Worm (Caenorhabditis elegans) whole organism, L4 larva: ENCODE data around the gene R10E4.7.
A peak's percentile ranks its signal among the peaks of the same experiment; 100 is the strongest.

Experiments
- D1046.2 ChIP-seq: fragments of 200-800 bp; sonication (Bioruptor generic); IDR thresholded peaks from 2 replicates; pipeline ENCODE4 v1.3.6; 2022; ENCODE audit warnings: missing genetic modification characterization, missing compliant biosample characterization
- F26F4.8 ChIP-seq: fragments of 200-800 bp; sonication (Bioruptor generic); conservative IDR thresholded peaks from 2 replicates; pipeline ENCODE4 v1.3.6; 2022; ENCODE audit warnings: missing genetic modification characterization, missing compliant biosample characterization
- F37D6.2 ChIP-seq: sonication (generic microtip); optimal IDR thresholded peaks from 2 replicates; lab custom pipeline; 2016; ENCODE audit warnings: mild to moderate bottlenecking, missing genetic modification characterization, missing compliant biosample characterization
- R02D3.7 ChIP-seq: fragments of 150-350 bp; sonication (generic microtip); optimal IDR thresholded peaks from 3 replicates; lab custom pipeline; 2014; ENCODE audit warnings: missing biosample characterization, missing genetic modification characterization
- T20F7.1 ChIP-seq: fragments of 200-800 bp; sonication (Bioruptor generic); optimal IDR thresholded peaks from 2 replicates; lab custom pipeline; 2018; ENCODE audit warnings: mild to moderate bottlenecking, missing genetic modification characterization, missing compliant biosample characterization
- T26A8.4 ChIP-seq: fragments of 200-800 bp; sonication (Bioruptor generic); IDR thresholded peaks from 2 replicates; pipeline ENCODE4 v1.3.6; 2022; ENCODE audit warnings: missing genetic modification characterization, missing compliant biosample characterization
- Y5F2A.4 ChIP-seq: fragments of 200-800 bp; sonication (Bioruptor generic); optimal IDR thresholded peaks from 2 replicates; lab custom pipeline; 2018; ENCODE audit warnings: mild to moderate bottlenecking, missing genetic modification characterization, missing compliant biosample characterization
- Y75B8A.6 ChIP-seq: fragments of 200-800 bp; sonication (Bioruptor generic); IDR thresholded peaks from 2 replicates; pipeline ENCODE4 v1.3.6; 2022; ENCODE audit warnings: missing genetic modification reagents, missing genetic modification characterization, missing compliant biosample characterization
- aly-2 ChIP-seq: sonication (generic microtip); optimal IDR thresholded peaks from 2 replicates; lab custom pipeline; 2018; ENCODE audit warnings: missing biosample characterization, missing genetic modification characterization
- ama-1 ChIP-seq: fragments of 150-350 bp; optimal IDR thresholded peaks from 2 replicates; lab custom pipeline; 2014; ENCODE audit warnings: inconsistent platforms, mixed read lengths
- arid-1 ChIP-seq: fragments of 200-800 bp; sonication (Bioruptor generic); conservative IDR thresholded peaks from 2 replicates; pipeline ENCODE4 v1.3.6; 2022; ENCODE audit warnings: missing genetic modification reagents, missing genetic modification characterization, missing compliant biosample characterization
- ceh-28 ChIP-seq: fragments of 150-350 bp; optimal IDR thresholded peaks from 2 replicates; lab custom pipeline; 2014; ENCODE audit warnings: missing biosample characterization, missing genetic modification reagents, missing genetic modification characterization
- ceh-44 ChIP-seq: fragments of 200-800 bp; sonication (Bioruptor generic); IDR thresholded peaks from 2 replicates; pipeline ENCODE4 v1.3.6; 2022; ENCODE audit warnings: missing genetic modification reagents, missing genetic modification characterization, missing compliant biosample characterization
- ces-1 ChIP-seq: fragments of 150-350 bp; sonication (generic microtip); optimal IDR thresholded peaks from 4 replicates; lab custom pipeline; 2014; ENCODE audit warnings: missing biosample characterization, missing genetic modification reagents, missing genetic modification characterization
- cey-2 ChIP-seq: sonication (generic microtip); optimal IDR thresholded peaks from 3 replicates; lab custom pipeline; 2017; ENCODE audit warnings: missing genetic modification characterization, mild to moderate bottlenecking, missing compliant biosample characterization, antibody characterized with exemption, borderline replicate concordance; ENCODE audit not compliant: insufficient read depth
- ctbp-1 ChIP-seq: fragments of 200-800 bp; sonication (Bioruptor generic); IDR thresholded peaks from 2 replicates; pipeline ENCODE4 v1.3.6; 2022; ENCODE audit warnings: missing genetic modification reagents, missing genetic modification characterization, missing compliant biosample characterization
- daf-16 ChIP-seq, 3 experiments: sonication (generic microtip); optimal IDR thresholded peaks; 2 replicates each; lab custom pipeline; 2016 to 2017; ENCODE audit warnings: missing genetic modification characterization in 3 of 3, missing genetic modification reagents in 3 of 3, mild to moderate bottlenecking in 2 of 3, missing compliant biosample characterization in 2 of 3, missing biosample characterization in 1 of 3, moderate library complexity in 1 of 3
- daf-8 ChIP-seq: fragments of 200-800 bp; sonication (Bioruptor generic); IDR thresholded peaks from 2 replicates; pipeline ENCODE4 v1.3.6; 2022; ENCODE audit warnings: missing genetic modification characterization, missing compliant biosample characterization
- dmd-6 ChIP-seq: fragments of 200-800 bp; sonication (Bioruptor generic); IDR thresholded peaks from 2 replicates; pipeline ENCODE4 v1.3.6; 2022; ENCODE audit warnings: missing genetic modification reagents, missing genetic modification characterization, missing compliant biosample characterization
- dve-1 ChIP-seq: sonication (generic microtip); optimal IDR thresholded peaks from 2 replicates; lab custom pipeline; 2017; ENCODE audit warnings: antibody characterized with exemption, mild to moderate bottlenecking, missing genetic modification characterization, missing compliant biosample characterization; ENCODE audit not compliant: insufficient read depth
- fos-1 ChIP-seq: fragments of 150-350 bp; optimal IDR thresholded peaks from 2 replicates; lab custom pipeline; 2014; ENCODE audit warnings: missing biosample characterization, missing genetic modification characterization
- hlh-11 ChIP-seq: fragments of 200-800 bp; sonication (Bioruptor generic); optimal IDR thresholded peaks from 2 replicates; lab custom pipeline; 2018; ENCODE audit warnings: mild to moderate bottlenecking, missing genetic modification characterization, missing compliant biosample characterization
- lin-1 ChIP-seq: fragments of 200-800 bp; sonication (Bioruptor generic); IDR thresholded peaks from 2 replicates; pipeline ENCODE4 v1.3.6; 2022; ENCODE audit warnings: missing genetic modification reagents, missing genetic modification characterization, missing compliant biosample characterization
- madf-5 ChIP-seq, 2 experiments: fragments of 200-800 bp; sonication (Bioruptor generic); IDR thresholded peaks; 2 replicates each; pipeline ENCODE4 v1.3.6; 2022; ENCODE audit warnings: missing compliant biosample characterization in 2 of 2, missing genetic modification characterization in 2 of 2
- madf-9 ChIP-seq: fragments of 200-800 bp; sonication (Bioruptor generic); conservative IDR thresholded peaks from 2 replicates; pipeline ENCODE4 v1.3.6; 2022; ENCODE audit warnings: missing genetic modification reagents, missing genetic modification characterization, missing compliant biosample characterization
- mep-1 ChIP-seq: fragments of 150-350 bp; sonication (generic microtip); optimal IDR thresholded peaks from 3 replicates; lab custom pipeline; 2014; ENCODE audit warnings: missing biosample characterization, missing genetic modification characterization
- mes-2 ChIP-seq: sonication (generic microtip); optimal IDR thresholded peaks from 2 replicates; lab custom pipeline; 2016; ENCODE audit warnings: missing genotype, mild to moderate bottlenecking, missing genetic modification characterization, missing compliant biosample characterization; ENCODE audit not compliant: poor library complexity, severe bottlenecking
- mxl-2 ChIP-seq: fragments of 200-800 bp; sonication (Bioruptor generic); conservative IDR thresholded peaks from 2 replicates; pipeline ENCODE4 v1.3.6; 2022; ENCODE audit warnings: missing genetic modification reagents, missing genetic modification characterization, missing compliant biosample characterization
- nhr-10 ChIP-seq: fragments of 150-350 bp; optimal IDR thresholded peaks from 2 replicates; lab custom pipeline; 2014; ENCODE audit warnings: missing biosample characterization, missing genetic modification characterization
- nhr-11 ChIP-seq: fragments of 150-350 bp; optimal IDR thresholded peaks from 2 replicates; lab custom pipeline; 2014; ENCODE audit warnings: missing biosample characterization, missing genetic modification characterization
- nhr-237 ChIP-seq: sonication (generic microtip); optimal IDR thresholded peaks from 2 replicates; lab custom pipeline; 2017; ENCODE audit warnings: missing biosample characterization, missing genetic modification characterization
- nhr-28 ChIP-seq: fragments of 150-350 bp; optimal IDR thresholded peaks from 2 replicates; lab custom pipeline; 2014; ENCODE audit warnings: missing biosample characterization, missing genetic modification characterization
- nhr-42 ChIP-seq: fragments of 200-800 bp; sonication (Bioruptor generic); IDR thresholded peaks from 2 replicates; pipeline ENCODE4 v1.3.6; 2022; ENCODE audit warnings: missing genetic modification characterization, missing compliant biosample characterization
- nhr-48 ChIP-seq: sonication (generic microtip); optimal IDR thresholded peaks from 2 replicates; lab custom pipeline; 2016; ENCODE audit warnings: mild to moderate bottlenecking, missing genetic modification characterization, missing compliant biosample characterization
- rbr-2 ChIP-seq: sonication (generic microtip); optimal IDR thresholded peaks from 2 replicates; lab custom pipeline; 2016; ENCODE audit warnings: missing genotype, missing genetic modification characterization, missing compliant biosample characterization
- saeg-2 ChIP-seq: fragments of 200-800 bp; sonication (Bioruptor generic); IDR thresholded peaks from 2 replicates; pipeline ENCODE4 v1.3.6; 2022; ENCODE audit warnings: missing genetic modification reagents, missing genetic modification characterization, missing compliant biosample characterization
- skn-1 ChIP-seq: fragments of 150-350 bp; optimal IDR thresholded peaks from 2 replicates; lab custom pipeline; 2014; ENCODE audit warnings: missing biosample characterization, missing genetic modification characterization
- spr-3 ChIP-seq: fragments of 200-800 bp; sonication (Bioruptor generic); optimal IDR thresholded peaks from 2 replicates; lab custom pipeline; 2018; ENCODE audit warnings: mild to moderate bottlenecking, missing genetic modification characterization, missing compliant biosample characterization
- unc-39 ChIP-seq: sonication (generic microtip); optimal IDR thresholded peaks from 2 replicates; lab custom pipeline; 2017; ENCODE audit warnings: missing biosample characterization, missing genetic modification characterization
- unc-62 ChIP-seq, 3 experiments: fragments of 150-350 bp in 1 of 3; sonication (generic microtip); optimal IDR thresholded peaks in 2 of 3; peaks in 1 of 3; 1 replicate in 1 of 3; 2 replicates in 2 of 3; lab custom pipeline; 2014 to 2017; ENCODE audit warnings: missing biosample characterization in 3 of 3, missing genetic modification characterization in 3 of 3, missing genetic modification reagents in 3 of 3, missing genotype in 1 of 3
- zfp-2 ChIP-seq: sonication (generic microtip); optimal IDR thresholded peaks from 2 replicates; lab custom pipeline; 2016; ENCODE audit warnings: mild to moderate bottlenecking, missing genetic modification characterization, missing compliant biosample characterization
- zip-11 ChIP-seq: fragments of 200-800 bp; sonication (Bioruptor generic); IDR thresholded peaks from 2 replicates; pipeline ENCODE4 v1.3.6; 2022; ENCODE audit warnings: missing genetic modification characterization, missing compliant biosample characterization
- zip-2 ChIP-seq: fragments of 150-350 bp; optimal IDR thresholded peaks from 2 replicates; lab custom pipeline; 2014; ENCODE audit warnings: missing biosample characterization, missing genetic modification characterization
- ztf-7 ChIP-seq: fragments of 150-350 bp; optimal IDR thresholded peaks from 2 replicates; lab custom pipeline; 2014; ENCODE audit warnings: missing biosample characterization, missing genetic modification characterization

The R10E4.7 gene

DNA sequence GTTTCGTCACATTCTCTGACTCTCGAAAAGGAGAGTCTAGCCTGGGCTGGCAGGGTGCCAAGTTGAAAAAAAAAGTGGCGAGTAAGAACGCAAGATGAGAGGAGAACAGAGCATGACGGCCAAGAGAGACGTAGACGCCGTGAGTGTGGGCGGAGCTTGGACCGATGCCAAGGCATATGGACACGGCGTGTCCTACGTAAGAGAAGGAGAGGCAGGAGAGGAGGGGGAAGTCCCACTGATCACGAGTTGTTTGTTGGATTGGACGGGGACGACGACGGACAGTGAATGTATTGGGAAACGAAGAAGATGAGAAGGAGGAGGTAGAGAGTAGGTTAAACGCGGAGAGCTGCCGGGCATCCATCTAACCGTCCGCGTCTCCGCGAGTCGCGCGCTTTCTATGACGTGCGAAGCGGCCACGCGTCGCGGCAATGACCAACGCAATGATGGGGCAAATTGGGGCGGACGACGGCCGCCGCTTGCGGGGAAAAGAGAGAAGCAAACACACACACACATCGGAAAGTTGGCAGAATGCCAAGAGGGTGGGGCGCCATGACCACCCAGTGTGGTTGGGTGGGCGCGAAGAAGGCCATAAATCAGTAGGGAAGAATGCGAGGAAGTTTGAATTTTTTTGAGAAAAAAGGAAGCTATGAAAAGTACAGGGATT, 12.5 kb upstream of the R10E4.7 start (continued):
- TF ChIP-seq mxl-2 = peak; percentile 83
- no peak for TF ChIP-seq daf-8 (GFP tag; lab: Robert Waterston, UW)
- TF ChIP-seq T26A8.4 (GFP tag; lab: Robert Waterston, UW) = peak; percentile 98
- peak; percentile 100 for TF ChIP-seq hlh-11 (tag; lab: Kevin White, UChicago)
- TF ChIP-seq unc-39 (tag; lab: Kevin White, UChicago) = no peak
- peak; percentile 77 for TF ChIP-seq mes-2 (tag; lab: Kevin White, UChicago)

DNA sequence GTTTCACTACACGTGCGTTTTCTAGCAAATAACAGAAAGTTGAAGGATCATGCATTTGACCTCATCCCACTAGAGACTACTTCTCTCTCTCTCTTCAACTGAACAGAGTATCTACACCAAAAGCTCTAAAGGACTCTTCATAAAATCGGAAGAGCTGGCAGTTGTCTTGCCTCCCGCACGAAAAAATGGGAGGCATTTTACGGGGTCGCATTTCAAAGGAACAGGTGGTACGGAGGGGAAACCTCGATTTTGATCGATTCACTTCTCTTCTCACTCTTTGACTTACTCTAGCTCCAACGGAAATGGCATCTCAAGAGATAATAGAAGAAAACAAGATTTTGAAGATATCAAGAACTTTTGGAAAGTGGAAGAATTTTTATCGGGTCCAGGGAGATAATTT, 11.4 kb upstream of the R10E4.7 start:
- TF ChIP-seq unc-62 (GFP tag; optimal IDR thresholded peaks at IDR 0.05 in 1 of 2; lab: Kevin White, UChicago) (peak in 1 of 2 experiments; percentile 97), unc-62 (tag; optimal IDR thresholded peaks at IDR 0.05; lab: Kevin White, UChicago) (no peak), mes-2 (tag; lab: Kevin White, UChicago) (no peak), hlh-11 (tag; lab: Kevin White, UChicago) (peak; percentile 21), aly-2 (tag; lab: Kevin White, UChicago) (no peak), nhr-11 (peak; percentile 81), ctbp-1 (GFP tag; lab: Robert Waterston, UW) (no peak), fos-1 (no peak), T26A8.4 (GFP tag; lab: Robert Waterston, UW) (no peak), ztf-7 (no peak), ces-1 (GFP tag; lab: Kevin White, UChicago) (no peak), dmd-6 (GFP tag; lab: Robert Waterston, UW) (no peak), nhr-28 (tag; lab: Kevin White, UChicago) (peak; percentile 25)
- TF ChIP-seq, all 104 proteins: peak for 4

DNA sequence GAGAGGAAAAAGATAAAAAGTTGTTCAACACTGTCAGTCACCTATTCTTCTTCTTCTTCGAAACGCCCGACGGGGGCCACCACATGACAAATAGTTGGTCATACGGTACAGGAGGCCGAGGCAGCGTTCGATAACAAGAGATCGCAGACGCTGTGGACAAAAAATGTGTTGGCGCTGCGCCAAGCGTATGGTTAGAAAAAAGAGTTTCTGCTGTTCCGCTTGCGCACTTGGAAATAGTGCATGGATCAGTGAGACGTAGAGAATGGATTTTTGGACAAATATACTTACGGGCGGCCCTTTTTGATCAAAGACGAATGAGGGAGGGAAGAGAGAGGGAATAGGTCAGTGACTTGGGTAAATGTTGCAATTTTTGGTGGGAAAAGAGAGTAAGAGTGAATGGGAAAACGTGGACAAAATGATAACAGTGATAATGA, 9.9 kb upstream of the R10E4.7 start:
- TF ChIP-seq nhr-10 (tag; lab: Kevin White, UChicago) = no peak
- TF ChIP-seq nhr-48 (tag; lab: Kevin White, UChicago) = peak; percentile 90
- peak in 1 of 2 experiments; percentile 98 for TF ChIP-seq unc-62 (GFP tag; optimal IDR thresholded peaks at IDR 0.05 in 1 of 2; lab: Kevin White, UChicago)
- TF ChIP-seq unc-62 (tag; optimal IDR thresholded peaks at IDR 0.05; lab: Kevin White, UChicago) = no peak
- no peak for TF ChIP-seq zip-11 (GFP tag; lab: Robert Waterston, UW)
- TF ChIP-seq F37D6.2 = no peak
- no peak for TF ChIP-seq spr-3
- TF ChIP-seq rbr-2 (tag; lab: Kevin White, UChicago) = peak; percentile 52
- no peak for TF ChIP-seq T20F7.1 (GFP tag; lab: Kevin White, UChicago)
- TF ChIP-seq lin-1 (GFP tag; lab: Robert Waterston, UW) = peak; percentile 77; the same call in 1 of the 2 replicates
- TF ChIP-seq arid-1 (GFP tag; lab: Robert Waterston, UW) = no peak
- TF ChIP-seq madf-5 (GFP tag; IDR thresholded peaks at IDR 0.05; lab: Robert Waterston, UW) = peak in 1 of 2 experiments; percentile 76; a peak in 1 of 4 replicates
- TF ChIP-seq nhr-42 (GFP tag; lab: Robert Waterston, UW) = 0 out of 2 replicates have a peak, but pooled peaks have one; percentile 22
- no peak for TF ChIP-seq daf-16 (GFP tag; optimal IDR thresholded peaks at IDR 0.05; lab: Kevin White, UChicago)
- peak; percentile 42 for TF ChIP-seq daf-16 (tag; optimal IDR thresholded peaks at IDR 0.05; lab: Kevin White, UChicago)
- TF ChIP-seq madf-9 (GFP tag; lab: Robert Waterston, UW) = 0 out of 2 replicates have a peak, but pooled peaks have one; percentile 52
- no peak for TF ChIP-seq Y75B8A.6
- TF ChIP-seq zfp-2 (tag; lab: Kevin White, UChicago) = no peak
- TF ChIP-seq ama-1 (lab: Kevin White, UChicago) = no peak
- TF ChIP-seq T26A8.4 (GFP tag; lab: Robert Waterston, UW) = peak; percentile 70
- TF ChIP-seq F26F4.8 (GFP tag; lab: Robert Waterston, UW) = no peak
- no peak for TF ChIP-seq ctbp-1 (GFP tag; lab: Robert Waterston, UW)
- TF ChIP-seq saeg-2 (GFP tag; lab: Robert Waterston, UW) = peak; percentile 71; the same call in 1 of the 2 replicates
- TF ChIP-seq Y5F2A.4 (GFP tag; lab: Kevin White, UChicago) = no peak
- TF ChIP-seq R02D3.7 (tag; lab: Kevin White, UChicago) = no peak
- TF ChIP-seq dve-1 (tag; lab: Kevin White, UChicago) = peak; percentile 85
- no peak for TF ChIP-seq daf-8 (GFP tag; lab: Robert Waterston, UW)
- TF ChIP-seq skn-1 = no peak
- TF ChIP-seq nhr-237 (tag; lab: Kevin White, UChicago) = no peak
- TF ChIP-seq D1046.2 (GFP tag; lab: Robert Waterston, UW) = no peak
- TF ChIP-seq mep-1 (tag; lab: Kevin White, UChicago) = peak; percentile 87
- no peak for TF ChIP-seq zip-2 (tag; lab: Kevin White, UChicago)
- no peak for TF ChIP-seq ceh-28
- no peak for TF ChIP-seq cey-2 (tag; lab: Kevin White, UChicago)
- no peak for TF ChIP-seq ceh-44 (GFP tag; lab: Robert Waterston, UW)
